Fruit fly (Drosophila melanogaster): ENCODE results near the gene BckdhA.

- TF ChIP-seq psq (optimal IDR thresholded peaks at IDR 0.05) (no peak), Sin3A (optimal IDR thresholded peaks at IDR 0.05) (no peak), Myc (optimal IDR thresholded peaks at IDR 0.05) (no peak), h (optimal IDR thresholded peaks at IDR 0.05) (no peak), insv (optimal IDR thresholded peaks at IDR 0.05) (no peak)
Measured at dm6 chr3R:9555334-9555974, at the start of gene BckdhA, which contains the start of gene CG9386.

Data from Kc167 (cell line).